Worm (Caenorhabditis elegans) whole organism, young adult: ENCODE data around the gene twk-8.

Experiments used
- F49E8.2 ChIP-seq: sonication (generic microtip); optimal IDR thresholded peaks from 3 replicates; lab custom pipeline; 2017; ENCODE audit warnings: missing genetic modification characterization, mild to moderate bottlenecking, missing compliant biosample characterization, antibody characterized with exemption, moderate library complexity; ENCODE audit not compliant: insufficient read depth
- fkh-3 ChIP-seq: sonication (generic microtip); optimal IDR thresholded peaks from 2 replicates; lab custom pipeline; 2016; ENCODE audit warnings: mild to moderate bottlenecking, missing genetic modification characterization, missing compliant biosample characterization
- lsl-1 ChIP-seq: fragments of 200-800 bp; sonication (Bioruptor generic); optimal IDR thresholded peaks from 2 replicates; lab custom pipeline; 2018; ENCODE audit warnings: mild to moderate bottlenecking, missing genetic modification characterization, moderate library complexity, missing compliant biosample characterization
- madf-3 ChIP-seq: fragments of 200-800 bp; sonication (Bioruptor generic); IDR thresholded peaks from 2 replicates; pipeline ENCODE4 v1.3.6; 2022; ENCODE audit warnings: missing genetic modification reagents, missing genetic modification characterization, missing compliant biosample characterization
- snpc-4 ChIP-seq, 5 experiments: fragments of 150-350 bp in 1 of 5; sonication (generic microtip) in 4 of 5; optimal IDR thresholded peaks; 2 replicates each; lab custom pipeline; 2014 to 2018; ENCODE audit warnings: missing genetic modification characterization in 5 of 5, missing biosample characterization in 3 of 5, antibody characterized with exemption in 2 of 5, mild to moderate bottlenecking in 2 of 5, missing compliant biosample characterization in 2 of 5, missing genotype in 2 of 5, moderate library complexity in 2 of 5, missing genetic modification reagents in 1 of 5
- tlf-1 ChIP-seq: fragments of 200-800 bp; sonication (Bioruptor generic); optimal IDR thresholded peaks from 2 replicates; lab custom pipeline; 2018; ENCODE audit warnings: mild to moderate bottlenecking, missing genetic modification characterization, missing compliant biosample characterization
- unc-62 ChIP-seq: fragments of 150-350 bp; optimal IDR thresholded peaks from 2 replicates; lab custom pipeline; 2014; ENCODE audit warnings: missing biosample characterization, missing genetic modification reagents, missing genetic modification characterization

DNA sequence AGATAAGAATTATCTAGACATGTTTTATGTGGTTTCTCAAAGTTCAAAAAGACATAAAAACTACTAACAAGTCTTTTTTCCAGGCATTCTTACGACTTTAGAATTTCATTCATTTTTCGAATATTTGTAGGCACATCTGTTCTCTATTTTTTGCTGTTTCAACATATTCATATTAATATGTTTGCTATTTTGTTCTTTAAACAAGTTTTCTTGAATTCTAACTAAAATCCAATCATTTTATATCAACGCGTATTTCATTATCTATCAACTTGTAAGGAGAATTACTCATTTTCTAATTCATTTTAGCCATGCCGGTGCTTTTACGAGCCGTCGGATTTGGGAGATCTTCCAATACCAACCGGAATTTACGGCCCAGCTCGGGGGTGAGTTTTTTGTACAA lies at the start of gene twk-8:
- TF ChIP-seq snpc-4 (GFP tag; optimal IDR thresholded peaks at IDR 0.05; lab: Kevin White, UChicago), result no peak
- TF ChIP-seq snpc-4 (tag; optimal IDR thresholded peaks at IDR 0.05; lab: Kevin White, UChicago), result no peak
- TF ChIP-seq lsl-1 (GFP tag; lab: Kevin White, UChicago), result no peak
- TF ChIP-seq madf-3, result no peak
- no peak for TF ChIP-seq fkh-3 (tag; lab: Kevin White, UChicago)
- TF ChIP-seq F49E8.2 (tag; lab: Kevin White, UChicago), result no peak
- TF ChIP-seq unc-62 (GFP tag; lab: Kevin White, UChicago), result no peak
- no peak for TF ChIP-seq tlf-1
